Worm (Caenorhabditis elegans) whole organism, L1 larva: Measurements from ENCODE around the gene clec-125.

Source experiments
- F16B12.6 ChIP-seq: fragments of 150-350 bp; optimal IDR thresholded peaks from 2 replicates; lab custom pipeline; 2014; ENCODE audit warnings: missing biosample characterization, missing genetic modification characterization
- Y116A8C.19 ChIP-seq: sonication (generic microtip); optimal IDR thresholded peaks from 2 replicates; lab custom pipeline; 2016; ENCODE audit warnings: missing compliant biosample characterization, missing genetic modification characterization, borderline replicate concordance
- aha-1 ChIP-seq: fragments of 150-350 bp; optimal IDR thresholded peaks from 2 replicates; lab custom pipeline; 2014; ENCODE audit warnings: missing biosample characterization, missing genetic modification characterization
- alr-1 ChIP-seq: fragments of 200-800 bp; sonication (Bioruptor generic); optimal IDR thresholded peaks from 2 replicates; lab custom pipeline; 2018; ENCODE audit warnings: borderline replicate concordance, mild to moderate bottlenecking, missing genetic modification characterization, missing compliant biosample characterization
- ceh-63 ChIP-seq: fragments of 200-800 bp; sonication (Bioruptor generic); optimal IDR thresholded peaks from 2 replicates; lab custom pipeline; 2018; ENCODE audit warnings: mild to moderate bottlenecking, missing genetic modification characterization, missing compliant biosample characterization
- ceh-8 ChIP-seq: fragments of 200-800 bp; sonication (Bioruptor generic); optimal IDR thresholded peaks from 2 replicates; lab custom pipeline; 2018; ENCODE audit warnings: mild to moderate bottlenecking, missing genetic modification characterization, moderate library complexity, missing compliant biosample characterization
- ceh-90 ChIP-seq: sonication (generic microtip); optimal IDR thresholded peaks from 2 replicates; lab custom pipeline; 2016; ENCODE audit warnings: missing genetic modification characterization, missing compliant biosample characterization
- ces-1 ChIP-seq: fragments of 150-350 bp; optimal IDR thresholded peaks from 2 replicates; lab custom pipeline; 2014; ENCODE audit warnings: missing biosample characterization, missing genetic modification reagents, missing genetic modification characterization
- dsc-1 ChIP-seq: sonication (generic microtip); optimal IDR thresholded peaks from 2 replicates; lab custom pipeline; 2016; ENCODE audit warnings: mild to moderate bottlenecking, missing genetic modification characterization, missing compliant biosample characterization
- efl-1 ChIP-seq, 4 experiments: fragments of 150-350 bp; optimal IDR thresholded peaks in 3 of 4; peaks in 1 of 4; 1 replicate in 1 of 4; 2 replicates in 3 of 4; lab custom pipeline; 2014; ENCODE audit warnings: missing biosample characterization in 2 of 4, missing genetic modification characterization in 2 of 4, missing genetic modification reagents in 2 of 4
- egl-13 ChIP-seq: sonication (generic microtip); optimal IDR thresholded peaks from 2 replicates; lab custom pipeline; 2016; ENCODE audit warnings: missing genotype, missing genetic modification reagents, missing genetic modification characterization, missing compliant biosample characterization
- egl-27 ChIP-seq, 2 experiments: fragments of 150-350 bp in 1 of 2; sonication (generic microtip); optimal IDR thresholded peaks; 3 replicates each; lab custom pipeline; 2017 to 2018; ENCODE audit warnings: missing biosample characterization in 2 of 2, missing genetic modification characterization in 2 of 2, missing genetic modification reagents in 2 of 2
- ets-5 ChIP-seq: fragments of 200-800 bp; sonication (Bioruptor generic); IDR thresholded peaks from 2 replicates; pipeline ENCODE4 v1.3.6; 2022; ENCODE audit warnings: missing genetic modification characterization, missing compliant biosample characterization
- fkh-10 ChIP-seq: sonication (generic microtip); optimal IDR thresholded peaks from 2 replicates; lab custom pipeline; 2017; ENCODE audit warnings: missing biosample characterization, missing genetic modification reagents, missing genetic modification characterization
- fkh-4 ChIP-seq: sonication (generic microtip); optimal IDR thresholded peaks from 2 replicates; lab custom pipeline; 2016; ENCODE audit warnings: missing compliant biosample characterization, missing genetic modification characterization, borderline replicate concordance
- hlh-4 ChIP-seq: sonication (generic microtip); optimal IDR thresholded peaks from 2 replicates; lab custom pipeline; 2016; ENCODE audit warnings: mild to moderate bottlenecking, missing genetic modification characterization, missing compliant biosample characterization
- hpl-2 ChIP-seq: fragments of 150-350 bp; optimal IDR thresholded peaks from 2 replicates; lab custom pipeline; 2014; ENCODE audit warnings: missing biosample characterization, missing genetic modification reagents, missing genetic modification characterization
- irx-1 ChIP-seq: sonication (generic microtip); optimal IDR thresholded peaks from 2 replicates; lab custom pipeline; 2016; ENCODE audit warnings: missing genetic modification characterization, missing compliant biosample characterization
- isw-1 ChIP-seq: fragments of 200-800 bp; sonication (Bioruptor generic); IDR thresholded peaks from 2 replicates; pipeline ENCODE4 v1.3.6; 2022; ENCODE audit warnings: missing genetic modification characterization, missing compliant biosample characterization
- jun-1 ChIP-seq: fragments of 150-350 bp; optimal IDR thresholded peaks from 2 replicates; lab custom pipeline; 2014; ENCODE audit warnings: missing biosample characterization, missing genetic modification reagents, missing genetic modification characterization
- lin-13 ChIP-seq: fragments of 150-350 bp; optimal IDR thresholded peaks from 2 replicates; lab custom pipeline; 2014; ENCODE audit warnings: missing biosample characterization, missing genetic modification reagents, missing genetic modification characterization
- lin-35 ChIP-seq, 2 experiments: fragments of 150-350 bp; optimal IDR thresholded peaks; 2 replicates each; lab custom pipeline; 2014; ENCODE audit warnings: missing biosample characterization in 2 of 2, missing genetic modification characterization in 2 of 2, missing genetic modification reagents in 2 of 2
- lir-3 ChIP-seq: sonication (generic microtip); optimal IDR thresholded peaks from 2 replicates; lab custom pipeline; 2016; ENCODE audit warnings: mild to moderate bottlenecking, missing genetic modification characterization, moderate library complexity, missing compliant biosample characterization; ENCODE audit not compliant: poor library complexity
- lsy-2 ChIP-seq, 2 experiments: fragments of 150-350 bp; optimal IDR thresholded peaks; 2 replicates each; lab custom pipeline; 2014; ENCODE audit warnings: missing biosample characterization in 2 of 2, missing genetic modification characterization in 2 of 2
- mdl-1 ChIP-seq, 2 experiments: fragments of 150-350 bp; optimal IDR thresholded peaks; 2 replicates each; lab custom pipeline; 2014 to 2017; ENCODE audit warnings: missing biosample characterization in 2 of 2, missing genetic modification characterization in 2 of 2, inconsistent platforms in 1 of 2
- mep-1 ChIP-seq: fragments of 150-350 bp; optimal IDR thresholded peaks from 2 replicates; lab custom pipeline; 2014; ENCODE audit warnings: missing biosample characterization, missing genetic modification characterization
- nhr-11 ChIP-seq: fragments of 150-350 bp; optimal IDR thresholded peaks from 2 replicates; lab custom pipeline; 2014; ENCODE audit warnings: missing biosample characterization, missing genetic modification characterization
- nhr-237 ChIP-seq: fragments of 150-350 bp; optimal IDR thresholded peaks from 2 replicates; lab custom pipeline; 2014; ENCODE audit warnings: missing biosample characterization, missing genetic modification characterization
- nhr-28 ChIP-seq: fragments of 150-350 bp; optimal IDR thresholded peaks from 2 replicates; lab custom pipeline; 2014; ENCODE audit warnings: missing biosample characterization, missing genetic modification characterization
- nhr-47 ChIP-seq: sonication (generic microtip); optimal IDR thresholded peaks from 2 replicates; lab custom pipeline; 2016; ENCODE audit warnings: mild to moderate bottlenecking, missing genetic modification characterization, moderate library complexity, missing compliant biosample characterization
- nhr-71 ChIP-seq: sonication (generic microtip); optimal IDR thresholded peaks from 2 replicates; lab custom pipeline; 2016; ENCODE audit warnings: mild to moderate bottlenecking, missing genetic modification characterization, moderate library complexity, missing compliant biosample characterization
- nhr-76 ChIP-seq: sonication (generic microtip); optimal IDR thresholded peaks from 2 replicates; lab custom pipeline; 2017; ENCODE audit warnings: missing biosample characterization, missing genetic modification characterization
- nhr-77 ChIP-seq: fragments of 150-350 bp; optimal IDR thresholded peaks from 2 replicates; lab custom pipeline; 2014; ENCODE audit warnings: missing biosample characterization, missing genetic modification characterization
- nhr-90 ChIP-seq: sonication (generic microtip); optimal IDR thresholded peaks from 2 replicates; lab custom pipeline; 2016; ENCODE audit warnings: mild to moderate bottlenecking, missing genetic modification characterization, missing compliant biosample characterization; ENCODE audit not compliant: poor library complexity
- pag-3 ChIP-seq: sonication (generic microtip); optimal IDR thresholded peaks from 2 replicates; lab custom pipeline; 2017; ENCODE audit warnings: missing genetic modification characterization, mild to moderate bottlenecking, missing compliant biosample characterization, antibody characterized with exemption, borderline replicate concordance; ENCODE audit not compliant: insufficient read depth
- pax-3 ChIP-seq: fragments of 200-800 bp; sonication (Bioruptor generic); optimal IDR thresholded peaks from 2 replicates; lab custom pipeline; 2018; ENCODE audit warnings: mild to moderate bottlenecking, missing genetic modification characterization, moderate library complexity, missing compliant biosample characterization
- pqm-1 ChIP-seq: sonication (generic microtip); optimal IDR thresholded peaks from 3 replicates; lab custom pipeline; 2017; ENCODE audit warnings: missing biosample characterization, missing genetic modification characterization
- rnt-1 ChIP-seq: sonication (generic microtip); optimal IDR thresholded peaks from 2 replicates; lab custom pipeline; 2016; ENCODE audit warnings: mild to moderate bottlenecking, missing genetic modification characterization, moderate library complexity, missing compliant biosample characterization
- skn-1 ChIP-seq: fragments of 150-350 bp; optimal IDR thresholded peaks from 2 replicates; lab custom pipeline; 2014; ENCODE audit warnings: missing biosample characterization, missing genetic modification characterization
- snu-23 ChIP-seq: sonication (generic microtip); optimal IDR thresholded peaks from 2 replicates; lab custom pipeline; 2016; ENCODE audit warnings: missing genetic modification characterization, missing compliant biosample characterization
- sptf-1 ChIP-seq: fragments of 150-350 bp; optimal IDR thresholded peaks from 2 replicates; lab custom pipeline; 2014; ENCODE audit warnings: missing biosample characterization, missing genetic modification characterization
- sup-37 ChIP-seq: fragments of 200-800 bp; sonication (Bioruptor generic); optimal IDR thresholded peaks from 2 replicates; lab custom pipeline; 2018; ENCODE audit warnings: mild to moderate bottlenecking, missing genetic modification characterization, missing compliant biosample characterization
- swsn-7 ChIP-seq: sonication (generic microtip); optimal IDR thresholded peaks from 2 replicates; lab custom pipeline; 2016; ENCODE audit warnings: missing genetic modification characterization, missing compliant biosample characterization
- unc-30 ChIP-seq: sonication (generic microtip); optimal IDR thresholded peaks from 2 replicates; lab custom pipeline; 2017; ENCODE audit warnings: missing biosample characterization, missing genetic modification characterization
- unc-62 ChIP-seq: fragments of 150-350 bp; optimal IDR thresholded peaks from 2 replicates; lab custom pipeline; 2014; ENCODE audit warnings: missing biosample characterization, missing genetic modification reagents, missing genetic modification characterization
- unc-86 ChIP-seq: sonication (generic microtip); optimal IDR thresholded peaks from 2 replicates; lab custom pipeline; 2016; ENCODE audit warnings: missing genetic modification characterization, missing compliant biosample characterization
- vab-15 ChIP-seq: sonication (generic microtip); optimal IDR thresholded peaks from 2 replicates; lab custom pipeline; 2017; ENCODE audit warnings: missing genotype, mild to moderate bottlenecking, missing genetic modification characterization, missing compliant biosample characterization
- xbp-1 ChIP-seq: sonication (generic microtip); optimal IDR thresholded peaks from 2 replicates; lab custom pipeline; 2016; ENCODE audit warnings: missing genetic modification characterization, missing compliant biosample characterization
- zip-4 ChIP-seq: fragments of 200-800 bp; sonication (Bioruptor generic); optimal IDR thresholded peaks from 2 replicates; lab custom pipeline; 2018; ENCODE audit warnings: mild to moderate bottlenecking, missing genetic modification characterization, moderate library complexity, missing compliant biosample characterization
- ztf-11 ChIP-seq, 2 experiments: sonication (generic microtip); optimal IDR thresholded peaks; 2 replicates each; lab custom pipeline; 2016 to 2017; ENCODE audit warnings: missing genetic modification characterization in 2 of 2, missing biosample characterization in 1 of 2, missing compliant biosample characterization in 1 of 2

Gene clec-125

DNA sequence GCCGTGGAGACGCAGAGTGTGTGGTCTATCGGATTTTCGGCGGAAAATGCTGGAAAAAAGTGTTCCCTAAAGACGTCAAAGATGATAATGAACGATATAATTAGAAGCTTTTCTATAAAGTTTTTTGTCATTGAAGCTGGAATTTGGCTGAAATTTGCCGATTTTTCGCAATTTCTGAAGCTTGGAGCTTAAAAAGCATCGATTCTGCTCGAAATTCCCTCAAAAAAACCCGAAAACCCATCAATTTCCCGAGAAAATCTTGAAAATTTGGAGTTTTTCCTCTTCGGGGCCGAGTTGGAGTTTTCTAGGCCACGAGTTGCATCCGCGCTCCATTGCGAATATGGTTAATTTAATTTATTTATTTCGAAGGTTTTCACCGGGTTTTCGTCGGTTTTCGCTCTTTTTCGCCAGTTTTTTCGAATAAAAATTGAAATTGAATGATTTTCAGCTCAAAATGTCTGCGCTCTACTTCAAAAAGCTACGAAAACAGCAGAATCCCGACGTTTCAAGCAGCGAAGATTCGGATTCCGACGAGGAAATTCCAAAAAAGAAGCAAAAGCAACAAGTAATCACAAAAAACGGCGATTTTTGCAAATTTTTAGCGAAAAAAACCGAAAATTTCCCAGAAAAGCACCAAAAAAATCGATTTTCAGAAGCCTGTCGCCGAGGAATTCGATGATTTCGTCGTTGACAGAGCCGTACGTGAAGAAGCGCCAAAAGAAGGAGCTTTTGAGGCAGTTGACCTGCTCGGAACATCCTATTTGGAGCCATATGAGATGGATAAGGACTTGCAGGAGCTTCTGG lies 13.1 kb upstream of the clec-125 start, which contains the start of the genes col-71 and Y49F6B.2 (continued):
- TF ChIP-seq lin-35 (GFP tag; optimal IDR thresholded peaks at IDR 0.05; lab: Kevin White, UChicago) (peak; percentile 71 to 74), nhr-76 (tag; lab: Kevin White, UChicago) (no peak), ets-5 (GFP tag; lab: Robert Waterston, UW) (no peak), ceh-90 (peak; percentile 91), efl-1 (optimal IDR thresholded peaks at IDR 0.05; lab: Kevin White, UChicago) (peak; percentile 78 to 79), efl-1 (GFP tag; optimal IDR thresholded peaks at IDR 0.05 in 1 of 2; lab: Kevin White, UChicago) (peak; percentile 80 to 97), ceh-8 (GFP tag; lab: Kevin White, UChicago) (peak; percentile 96), fkh-4 (peak; percentile 95), dsc-1 (tag; lab: Kevin White, UChicago) (peak; percentile 94), irx-1 (tag; lab: Kevin White, UChicago) (peak; percentile 92), ceh-63 (no peak), nhr-47 (tag; lab: Kevin White, UChicago) (peak; percentile 90), jun-1 (tag; lab: Kevin White, UChicago) (peak; percentile 31), sptf-1 (tag; lab: Kevin White, UChicago) (no peak), egl-13 (peak; percentile 91), nhr-28 (tag; lab: Kevin White, UChicago) (no peak), unc-86 (tag; lab: Kevin White, UChicago) (peak; percentile 75), skn-1 (peak; percentile 65), egl-27 (tag; optimal IDR thresholded peaks at IDR 0.05; lab: Kevin White, UChicago) (no peak), ztf-11 (tag; optimal IDR thresholded peaks at IDR 0.05; lab: Kevin White, UChicago) (peak in 1 of 2 experiments; percentile 90), swsn-7 (tag; lab: Kevin White, UChicago) (peak; percentile 81), nhr-77 (tag; lab: Kevin White, UChicago) (peak; percentile 11), vab-15 (tag; lab: Kevin White, UChicago) (peak; percentile 47), Y116A8C.19 (tag; lab: Kevin White, UChicago) (peak; percentile 32), nhr-71 (tag; lab: Kevin White, UChicago) (peak; percentile 87), mep-1 (tag; lab: Kevin White, UChicago) (peak; percentile 85), zip-4 (no peak), lir-3 (tag; lab: Kevin White, UChicago) (peak; percentile 95), mdl-1 (tag; optimal IDR thresholded peaks at IDR 0.05; lab: Kevin White, UChicago) (peak in 1 of 2 experiments; percentile 53), lsy-2 (tag; optimal IDR thresholded peaks at IDR 0.05; lab: Kevin White, UChicago) (peak; percentile 84 to 85), lin-13 (GFP tag; lab: Kevin White, UChicago) (peak; percentile 80), nhr-237 (tag; lab: Kevin White, UChicago) (peak; percentile 40), xbp-1 (tag; lab: Kevin White, UChicago) (peak; percentile 87), ces-1 (GFP tag; lab: Kevin White, UChicago) (peak; percentile 85), fkh-10 (GFP tag; lab: Kevin White, UChicago) (peak; percentile 74), sup-37 (GFP tag; lab: Kevin White, UChicago) (no peak), isw-1 (GFP tag; lab: Robert Waterston, UW) (peak; percentile 74), hlh-4 (no peak), unc-30 (tag; lab: Kevin White, UChicago) (no peak), aha-1 (tag; lab: Kevin White, UChicago) (no peak), snu-23 (GFP tag; lab: Kevin White, UChicago) (peak; percentile 86), nhr-11 (peak; percentile 22), unc-62 (GFP tag; lab: Kevin White, UChicago) (no peak), pax-3 (tag; lab: Kevin White, UChicago) (peak; percentile 81), pag-3 (tag; lab: Kevin White, UChicago) (no peak), rnt-1 (tag; lab: Kevin White, UChicago) (peak; percentile 98), pqm-1 (tag; lab: Kevin White, UChicago) (no peak), hpl-2 (no peak), alr-1 (tag; lab: Kevin White, UChicago) (no peak), F16B12.6 (peak; percentile 66), nhr-90 (tag; lab: Kevin White, UChicago) (peak; percentile 89)
